Worm (Caenorhabditis elegans) whole organism, early embryonic: ENCODE results near the gene B0496.1.

Experiments used
- ama-1 ChIP-seq: fragments of 150-350 bp; optimal IDR thresholded peaks from 2 replicates; lab custom pipeline; 2014
- flt-1 ChIP-seq: fragments of 200-800 bp; sonication (Bioruptor generic); IDR thresholded peaks from 2 replicates; pipeline ENCODE4 v1.3.6; 2022; ENCODE audit warnings: missing genetic modification characterization, missing compliant biosample characterization

DNA sequence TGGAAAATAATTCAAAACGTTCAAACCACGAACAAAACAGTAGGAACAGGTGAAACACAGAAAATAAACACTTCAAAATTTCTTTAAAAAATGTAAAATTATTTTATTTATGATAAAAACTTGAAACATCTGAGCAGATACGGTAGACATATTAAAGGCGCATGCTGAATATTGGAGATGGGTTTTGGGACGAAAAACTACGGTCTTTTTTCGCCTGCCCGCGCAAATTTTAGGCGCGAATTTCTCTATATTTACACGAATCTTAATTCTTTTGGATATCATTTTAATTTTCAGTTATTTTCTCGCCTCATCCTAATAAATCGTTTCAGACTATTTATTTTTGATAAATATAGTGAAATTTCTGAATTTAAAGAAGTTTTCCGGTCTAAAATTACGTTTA lies 31.6 kb downstream of the B0496.1 start:
- TF ChIP-seq flt-1 (GFP tag; lab: Robert Waterston, UW): no peak
- TF ChIP-seq ama-1 (lab: Kevin White, UChicago): no peak
